Fruit fly (Drosophila melanogaster): Measurements from ENCODE around the gene pigeon.
A peak's percentile ranks its signal among the peaks of the same experiment; 100 is the strongest.

pigeon gene

dm6 chr2L:19136735-19137134, 49.1 kb upstream of the pigeon start (continued):
- TF ChIP-seq gsb-n (tag; optimal IDR thresholded peaks at IDR 0.05) (peak; percentile 42), Lhr (GFP tag; optimal IDR thresholded peaks at IDR 0.05) (no peak), CG3163 (GFP tag; optimal IDR thresholded peaks at IDR 0.05) (no peak), gem (tag; optimal IDR thresholded peaks at IDR 0.05) (peak; percentile 66), tin (GFP tag; optimal IDR thresholded peaks at IDR 0.05) (no peak), CG9727 (GFP tag; optimal IDR thresholded peaks at IDR 0.05) (peak; percentile 71), vfl (GFP tag; optimal IDR thresholded peaks at IDR 0.05) (no peak), nerfin-1 (tag; optimal IDR thresholded peaks at IDR 0.05) (no peak), Atf6 (GFP tag; IDR thresholded peaks at IDR 0.05) (no peak), Adf1 (GFP tag; IDR thresholded peaks at IDR 0.05) (peak; percentile 14; the same call in 1 of the 2 replicates), Dref (GFP tag; IDR thresholded peaks at IDR 0.05) (no peak), gcm (GFP tag; optimal IDR thresholded peaks at IDR 0.05) (peak; percentile 55), da (GFP tag; optimal IDR thresholded peaks at IDR 0.05) (no peak), CG10209 (GFP tag; optimal IDR thresholded peaks at IDR 0.05) (peak; percentile 33), crc (GFP tag; optimal IDR thresholded peaks at IDR 0.05) (no peak), CG32772 (GFP tag; IDR thresholded peaks at IDR 0.05) (no peak), run (tag; optimal IDR thresholded peaks at IDR 0.05) (no peak), CG18262 (tag; optimal IDR thresholded peaks at IDR 0.05) (peak; percentile 72), CG11456 (GFP tag; IDR thresholded peaks at IDR 0.05) (no peak), ERR (GFP tag; optimal IDR thresholded peaks at IDR 0.05) (no peak), mam (GFP tag; optimal IDR thresholded peaks at IDR 0.05) (no peak), CG12942 (GFP tag; optimal IDR thresholded peaks at IDR 0.05) (no peak), ems (GFP tag; optimal IDR thresholded peaks at IDR 0.05) (no peak), D19A (tag; optimal IDR thresholded peaks at IDR 0.05) (peak; percentile 50), ac (GFP tag; optimal IDR thresholded peaks at IDR 0.05) (peak; percentile 44), bsh (GFP tag; optimal IDR thresholded peaks at IDR 0.05) (peak; percentile 44 to 88), CG17361 (GFP tag; IDR thresholded peaks at IDR 0.05) (no peak), CG33213 (GFP tag; optimal IDR thresholded peaks at IDR 0.05) (no peak), Stat92E (GFP tag; optimal IDR thresholded peaks at IDR 0.05) (no peak), CHES-1-like (GFP tag; optimal IDR thresholded peaks at IDR 0.05) (no peak), CG13123 (GFP tag; optimal IDR thresholded peaks at IDR 0.05) (no peak), Hr3 (GFP tag; optimal IDR thresholded peaks at IDR 0.05) (peak; percentile 7), fd96Cb (tag; optimal IDR thresholded peaks at IDR 0.05) (no peak), H15 (GFP tag; IDR thresholded peaks at IDR 0.05) (no peak), dysf (GFP tag; IDR thresholded peaks at IDR 0.05) (no peak), nom (GFP tag; optimal IDR thresholded peaks at IDR 0.05) (peak; percentile 88), bowl (GFP tag; IDR thresholded peaks at IDR 0.05) (no peak), CG17829 (tag; optimal IDR thresholded peaks at IDR 0.05) (peak; percentile 60), onecut (GFP tag; IDR thresholded peaks at IDR 0.05) (no peak), CG4328 (GFP tag; optimal IDR thresholded peaks at IDR 0.05) (no peak), odd (GFP tag; optimal IDR thresholded peaks at IDR 0.05) (no peak), CG1832 (GFP tag; optimal IDR thresholded peaks at IDR 0.05) (no peak), CG9817 (tag; optimal IDR thresholded peaks at IDR 0.05) (no peak), zf30C (GFP tag; optimal IDR thresholded peaks at IDR 0.05) (peak; percentile 96), MESR4 (GFP tag; optimal IDR thresholded peaks at IDR 0.05) (no peak), Asciz (GFP tag; optimal IDR thresholded peaks at IDR 0.05) (no peak), ab (GFP tag; optimal IDR thresholded peaks at IDR 0.05) (no peak), Chrac-16 (GFP tag; optimal IDR thresholded peaks at IDR 0.05) (peak; percentile 49), CG8924 (tag; optimal IDR thresholded peaks at IDR 0.05) (peak; percentile 39), pho (GFP tag; optimal IDR thresholded peaks at IDR 0.05) (no peak), Hmx (GFP tag; optimal IDR thresholded peaks at IDR 0.05) (no peak), CG17328 (GFP tag; IDR thresholded peaks at IDR 0.05) (0 out of 2 replicates have a peak, but pooled peaks have one; percentile 37)
